Fruit fly (Drosophila melanogaster): ENCODE data around the gene CG8661.

Gene CG8661

DNA sequence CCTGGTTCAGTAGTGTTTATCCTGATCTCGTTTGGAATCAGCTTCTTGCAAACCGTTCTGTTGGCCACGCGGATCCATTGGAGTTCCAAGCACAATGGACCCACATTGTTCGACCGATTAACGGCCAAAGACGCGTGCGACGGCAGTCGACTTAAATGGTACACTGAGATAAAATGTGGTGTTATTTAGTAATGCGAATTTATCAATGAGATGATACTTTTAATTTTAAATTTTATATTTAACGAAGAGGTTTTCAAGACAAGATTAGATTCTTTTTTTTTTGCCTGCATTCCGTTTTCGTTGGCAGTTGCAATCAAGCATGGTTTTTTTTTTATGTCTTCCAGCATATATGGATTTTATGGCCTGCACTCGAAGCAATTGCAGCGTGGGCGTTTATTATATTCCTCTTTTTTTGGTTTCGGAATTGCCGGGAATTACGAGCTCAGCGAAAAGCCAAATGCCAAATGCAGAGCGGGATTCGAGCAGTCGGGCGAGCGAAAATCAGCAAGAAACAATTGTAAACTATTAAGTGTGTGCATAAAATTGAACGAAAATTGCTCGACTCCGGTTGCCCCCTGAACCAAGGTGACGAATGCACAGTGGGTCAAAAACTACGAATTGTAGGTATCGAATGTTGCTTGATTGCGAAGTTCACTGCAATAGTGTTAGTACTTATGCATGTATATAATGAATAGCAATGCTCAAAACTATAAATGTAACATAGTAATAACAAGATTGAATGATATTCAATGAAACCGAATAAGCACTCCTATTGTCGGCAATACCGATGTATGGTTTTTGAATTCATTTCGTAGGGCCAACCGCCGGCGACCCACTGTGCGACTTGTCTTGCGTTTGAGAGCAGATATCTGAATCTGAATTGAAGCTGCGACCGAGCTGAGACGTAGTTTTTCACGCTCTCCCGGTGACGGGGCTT is 14.9 kb upstream of the CG8661 start (continued):
- peak; percentile 83 for TF ChIP-seq Met (GFP tag; optimal IDR thresholded peaks at IDR 0.05)
- TF ChIP-seq CG9139 (GFP tag; optimal IDR thresholded peaks at IDR 0.05) = peak; percentile 54
- TF ChIP-seq CG3032 (tag; optimal IDR thresholded peaks at IDR 0.05) = peak; percentile 82
- peak; percentile 92 for TF ChIP-seq CG8119 (GFP tag; IDR thresholded peaks at IDR 0.05)
- TF ChIP-seq CG8319 (GFP tag; optimal IDR thresholded peaks at IDR 0.05) = peak; percentile 63
- peak; percentile 79 for TF ChIP-seq Ets21C (GFP tag; optimal IDR thresholded peaks at IDR 0.05)
- TF ChIP-seq Gug (GFP tag; IDR thresholded peaks at IDR 0.05) = peak; percentile 78
- peak; percentile 81 for TF ChIP-seq Ets96B (tag; optimal IDR thresholded peaks at IDR 0.05)
- peak; percentile 60 for TF ChIP-seq CG7368 (GFP tag; optimal IDR thresholded peaks at IDR 0.05)
- TF ChIP-seq CG1621 (tag; optimal IDR thresholded peaks at IDR 0.05) = peak; percentile 85
- peak; percentile 84 for TF ChIP-seq Hr4 (GFP tag; optimal IDR thresholded peaks at IDR 0.05)
- TF ChIP-seq eg (GFP tag; IDR thresholded peaks at IDR 0.05) = peak; percentile 88
- TF ChIP-seq CG32006 (GFP tag; optimal IDR thresholded peaks at IDR 0.05) = peak; percentile 89
- peak; percentile 83 for TF ChIP-seq topi (GFP tag; optimal IDR thresholded peaks at IDR 0.05)
- peak; percentile 73 for TF ChIP-seq CG16779 (tag; optimal IDR thresholded peaks at IDR 0.05)
- peak; percentile 75 for TF ChIP-seq Smox (GFP tag; optimal IDR thresholded peaks at IDR 0.05)
- peak; percentile 31 for TF ChIP-seq Blimp-1 (GFP tag; optimal IDR thresholded peaks at IDR 0.05)
- peak; percentile 79 for TF ChIP-seq ss (GFP tag; optimal IDR thresholded peaks at IDR 0.05)
- peak; percentile 82 for TF ChIP-seq acj6 (GFP tag; optimal IDR thresholded peaks at IDR 0.05)
- TF ChIP-seq Sox102F (GFP tag; optimal IDR thresholded peaks at IDR 0.05) = peak; percentile 82
- peak; percentile 83 for TF ChIP-seq Hr39 (GFP tag; optimal IDR thresholded peaks at IDR 0.05)
- peak; percentile 84 for TF ChIP-seq CG6792 (GFP tag; optimal IDR thresholded peaks at IDR 0.05)
- TF ChIP-seq Lpt (GFP tag; optimal IDR thresholded peaks at IDR 0.05) = peak; percentile 75
- peak; percentile 78 for TF ChIP-seq lz (GFP tag; optimal IDR thresholded peaks at IDR 0.05)
- TF ChIP-seq CG4318 (GFP tag; optimal IDR thresholded peaks at IDR 0.05) = peak; percentile 87

DNA sequence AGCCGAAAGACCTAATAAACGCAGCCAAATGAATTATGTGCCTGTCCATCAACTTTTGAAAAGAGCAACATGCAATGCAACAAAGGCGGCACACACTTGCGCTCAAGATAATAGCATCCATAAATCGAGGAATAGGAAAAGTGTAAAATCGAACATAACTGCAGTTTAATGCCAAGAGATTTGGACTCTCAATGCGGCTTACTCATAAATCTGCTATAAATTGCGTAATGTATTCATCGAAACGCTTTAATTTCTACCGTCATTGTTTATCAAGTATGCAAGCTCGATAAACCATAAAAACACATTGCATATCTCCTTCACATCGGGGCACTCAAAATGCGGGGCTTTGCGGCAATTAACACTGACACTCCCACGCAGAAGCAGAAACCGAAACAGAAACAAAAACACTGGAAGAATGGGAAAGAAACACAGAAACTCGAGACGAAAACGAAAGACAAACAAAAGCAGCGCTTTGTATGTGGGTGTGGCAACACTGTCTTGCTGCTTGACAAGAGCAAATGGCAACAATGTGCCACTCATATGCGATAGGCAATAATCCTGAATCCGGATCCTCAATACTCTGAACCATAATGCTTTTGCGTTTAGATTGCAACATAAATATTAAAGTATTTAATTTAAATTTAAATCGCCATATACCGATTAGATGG is 13.8 kb upstream of the CG8661 start:
- TF ChIP-seq Blimp-1 (GFP tag; optimal IDR thresholded peaks at IDR 0.05) (no peak), Hr4 (GFP tag; optimal IDR thresholded peaks at IDR 0.05) (peak; percentile 27), CG6808 (GFP tag; optimal IDR thresholded peaks at IDR 0.05) (no peak), lz (GFP tag; optimal IDR thresholded peaks at IDR 0.05) (peak; percentile 54), net (GFP tag; optimal IDR thresholded peaks at IDR 0.05) (peak; percentile 25), pdm3 (GFP tag; optimal IDR thresholded peaks at IDR 0.05) (peak; percentile 67), CG16779 (tag; optimal IDR thresholded peaks at IDR 0.05) (no peak), CG8632 (GFP tag; optimal IDR thresholded peaks at IDR 0.05) (peak; percentile 40), Met (GFP tag; optimal IDR thresholded peaks at IDR 0.05) (peak; percentile 15), CG3919 (GFP tag; optimal IDR thresholded peaks at IDR 0.05) (peak; percentile 36), CG6276 (GFP tag; optimal IDR thresholded peaks at IDR 0.05) (peak; percentile 59), spab (GFP tag; optimal IDR thresholded peaks at IDR 0.05) (peak; percentile 4), CG11762 (GFP tag; optimal IDR thresholded peaks at IDR 0.05; ENCODE audit: insufficient read depth) (peak; percentile 14), Lpt (GFP tag; optimal IDR thresholded peaks at IDR 0.05) (peak; percentile 58), OdsH (GFP tag; optimal IDR thresholded peaks at IDR 0.05) (peak; percentile 62), vri (GFP tag; optimal IDR thresholded peaks at IDR 0.05) (peak; percentile 45), svp (GFP tag) (peak; percentile 43), CG7368 (GFP tag; optimal IDR thresholded peaks at IDR 0.05) (peak; percentile 30), Sox14 (GFP tag; optimal IDR thresholded peaks at IDR 0.05) (peak; percentile 50), CG11294 (GFP tag; IDR thresholded peaks at IDR 0.05) (peak; percentile 46; the same call in 1 of the 2 replicates), cyc (GFP tag; optimal IDR thresholded peaks at IDR 0.05) (peak; percentile 19), CG10631 (GFP tag; optimal IDR thresholded peaks at IDR 0.05) (no peak), Gug (GFP tag; IDR thresholded peaks at IDR 0.05) (peak; percentile 62), CG8319 (GFP tag; optimal IDR thresholded peaks at IDR 0.05) (no peak), dac (GFP tag; optimal IDR thresholded peaks at IDR 0.05) (peak; percentile 21), Smox (GFP tag; optimal IDR thresholded peaks at IDR 0.05) (peak; percentile 39), CG9139 (GFP tag; optimal IDR thresholded peaks at IDR 0.05) (no peak), Hr38 (GFP tag; optimal IDR thresholded peaks at IDR 0.05) (no peak), CG32006 (GFP tag; optimal IDR thresholded peaks at IDR 0.05) (peak; percentile 46), CG11902 (GFP tag; optimal IDR thresholded peaks at IDR 0.05) (no peak), Hr39 (GFP tag; optimal IDR thresholded peaks at IDR 0.05) (peak; percentile 50), CG31627 (GFP tag; optimal IDR thresholded peaks at IDR 0.05) (peak; percentile 45), CG10669 (GFP tag; optimal IDR thresholded peaks at IDR 0.05) (peak; percentile 27)

All from whole organism, prepupa.